Fruit fly (Drosophila melanogaster): ENCODE data around the gene SF2.

Gene SF2

dm6 chr3R:16309302-16310080 lies 32.3 kb downstream of the SF2 start:
- no peak for TF ChIP-seq psq (optimal IDR thresholded peaks at IDR 0.05)
- TF ChIP-seq Myc (optimal IDR thresholded peaks at IDR 0.05): no peak
- no peak for TF ChIP-seq Sin3A (optimal IDR thresholded peaks at IDR 0.05)
- TF ChIP-seq h (optimal IDR thresholded peaks at IDR 0.05): no peak
- TF ChIP-seq insv (optimal IDR thresholded peaks at IDR 0.05): no peak
- no peak for TF ChIP-seq ttk (optimal IDR thresholded peaks at IDR 0.05)

dm6 chr3R:16308057-16308456 lies 33.7 kb downstream of the SF2 start:
- TF ChIP-seq Sin3A (optimal IDR thresholded peaks at IDR 0.05) (no peak), Myc (optimal IDR thresholded peaks at IDR 0.05) (no peak), psq (optimal IDR thresholded peaks at IDR 0.05) (no peak), ttk (optimal IDR thresholded peaks at IDR 0.05) (no peak), h (optimal IDR thresholded peaks at IDR 0.05) (no peak), insv (optimal IDR thresholded peaks at IDR 0.05) (no peak)

- no peak for TF ChIP-seq psq (optimal IDR thresholded peaks at IDR 0.05)
- no peak for TF ChIP-seq h (optimal IDR thresholded peaks at IDR 0.05)
- no peak for TF ChIP-seq Sin3A (optimal IDR thresholded peaks at IDR 0.05)
- TF ChIP-seq Myc (optimal IDR thresholded peaks at IDR 0.05): no peak
- no peak for TF ChIP-seq insv (optimal IDR thresholded peaks at IDR 0.05)
- TF ChIP-seq ttk (optimal IDR thresholded peaks at IDR 0.05): no peak
These were observed 36.4 kb downstream of the SF2 start, which contains the start of gene Zip89B for dm6 chr3R:16305185-16305989. Gene Zip89B (plus strand): TSS chr3R:16305758.

dm6 chr3R:16295513-16296123 lies 46.2 kb downstream of the SF2 start:
- TF ChIP-seq insv (optimal IDR thresholded peaks at IDR 0.05): no peak
- TF ChIP-seq Myc (optimal IDR thresholded peaks at IDR 0.05): no peak
- TF ChIP-seq Sin3A (optimal IDR thresholded peaks at IDR 0.05): no peak
- TF ChIP-seq ttk (optimal IDR thresholded peaks at IDR 0.05): no peak
- no peak for TF ChIP-seq psq (optimal IDR thresholded peaks at IDR 0.05)

- no peak for TF ChIP-seq Sin3A (optimal IDR thresholded peaks at IDR 0.05)
- no peak for TF ChIP-seq psq (optimal IDR thresholded peaks at IDR 0.05)
- no peak for TF ChIP-seq ttk (optimal IDR thresholded peaks at IDR 0.05)
- no peak for TF ChIP-seq insv (optimal IDR thresholded peaks at IDR 0.05)
- TF ChIP-seq Myc (optimal IDR thresholded peaks at IDR 0.05): no peak
- no peak for TF ChIP-seq h (optimal IDR thresholded peaks at IDR 0.05)
These were observed 51.5 kb downstream of the SF2 start for dm6 chr3R:16290242-16290824.

Data from Kc167 (cell line).